Fruit fly (Drosophila melanogaster): ENCODE data around the gene shop.

- TF ChIP-seq CG8478 (optimal IDR thresholded peaks at IDR 0.05) (no peak), CTCF (optimal IDR thresholded peaks at IDR 0.05) (no peak)
These were observed 11.3 kb downstream of the shop start for dm6 chrX:18837046-18837445.
